Fruit fly (Drosophila melanogaster) whole organism, embryonic: Measurements from ENCODE around the gene CG31010.

ENCODE experiments used
- CG12104 ChIP-seq: fragments of 200-800 bp; sonication (Bioruptor generic); optimal IDR thresholded peaks from 3 replicates; lab custom pipeline; 2016; ENCODE audit warnings: missing biosample characterization, missing genetic modification characterization
- CG14667 ChIP-seq: fragments of 200-800 bp; sonication (Bioruptor generic); IDR thresholded peaks from 2 replicates; pipeline ENCODE4 v1.3.6; 2022; ENCODE audit warnings: missing biosample characterization, missing genetic modification characterization
- CG15011 ChIP-seq: fragments of 200-800 bp; sonication (Bioruptor generic); optimal IDR thresholded peaks from 3 replicates; lab custom pipeline; 2018; ENCODE audit warnings: missing biosample characterization, mild to moderate bottlenecking, missing genetic modification characterization
- CG15269 ChIP-seq: fragments of 200-800 bp; sonication (Bioruptor generic); optimal IDR thresholded peaks from 2 replicates; lab custom pipeline; 2018; ENCODE audit warnings: missing biosample characterization, mild to moderate bottlenecking, missing genetic modification characterization, moderate library complexity
- CG17359 ChIP-seq: fragments of 200-800 bp; sonication (Bioruptor generic); optimal IDR thresholded peaks from 3 replicates; lab custom pipeline; 2018; ENCODE audit warnings: missing biosample characterization, mild to moderate bottlenecking, missing genetic modification characterization, moderate library complexity
- CG17829 ChIP-seq: fragments of 200-800 bp; optimal IDR thresholded peaks from 2 replicates; lab custom pipeline; 2019; ENCODE audit warnings: missing biosample characterization, mild to moderate bottlenecking, missing genetic modification characterization, moderate library complexity
- CG2199 ChIP-seq: fragments of 200-800 bp; sonication (Bioruptor generic); IDR thresholded peaks from 3 replicates; pipeline ENCODE4 v1.3.6; 2022; ENCODE audit warnings: missing biosample characterization, missing genetic modification characterization
- CG3065 ChIP-seq: fragments of 200-800 bp; sonication (Bioruptor generic); optimal IDR thresholded peaks from 2 replicates; lab custom pipeline; 2016; ENCODE audit warnings: missing biosample characterization, missing genetic modification characterization
- CG4730 ChIP-seq: fragments of 200-800 bp; sonication (Bioruptor generic); IDR thresholded peaks from 2 replicates; pipeline ENCODE4 v1.3.6; 2022; ENCODE audit warnings: missing biosample characterization, missing genetic modification characterization
- CG8359 ChIP-seq: fragments of 200-800 bp; sonication (Bioruptor generic); optimal IDR thresholded peaks from 2 replicates; lab custom pipeline; 2017; ENCODE audit warnings: missing biosample characterization, mild to moderate bottlenecking, missing genetic modification characterization, borderline replicate concordance
- CG9609 ChIP-seq: fragments of 200-800 bp; sonication (Bioruptor generic); optimal IDR thresholded peaks from 3 replicates; lab custom pipeline; 2016; ENCODE audit warnings: missing biosample characterization, missing genetic modification characterization
- CHES-1-like ChIP-seq: fragments of 200-800 bp; sonication (Bioruptor generic); optimal IDR thresholded peaks from 2 replicates; lab custom pipeline; 2016; ENCODE audit warnings: missing biosample characterization, missing genetic modification characterization
- D19A ChIP-seq: fragments of 200-800 bp; optimal IDR thresholded peaks from 3 replicates; lab custom pipeline; 2019; ENCODE audit warnings: missing biosample characterization, mild to moderate bottlenecking, missing genetic modification characterization, moderate library complexity
- Dad ChIP-seq: fragments of 200-800 bp; sonication (Bioruptor generic); optimal IDR thresholded peaks from 3 replicates; lab custom pipeline; 2016; ENCODE audit warnings: missing biosample characterization, missing genetic modification characterization
- Dbx ChIP-seq: fragments of 200-800 bp; sonication (Bioruptor generic); IDR thresholded peaks from 3 replicates; pipeline ENCODE4 v1.3.6; 2022; ENCODE audit warnings: missing biosample characterization, missing genetic modification characterization
- Elba2 ChIP-seq: fragments of 200-800 bp; sonication (Bioruptor generic); optimal IDR thresholded peaks from 3 replicates; lab custom pipeline; 2016; ENCODE audit warnings: missing biosample characterization, missing genetic modification characterization
- GATAe ChIP-seq: fragments of 200-800 bp; sonication (Bioruptor generic); conservative IDR thresholded peaks from 2 replicates; pipeline ENCODE4 v1.3.6; 2022; ENCODE audit warnings: missing biosample characterization, missing genetic modification characterization
- HLH4C ChIP-seq: fragments of 200-800 bp; sonication (Bioruptor generic); IDR thresholded peaks from 3 replicates; pipeline ENCODE4 v1.3.6; 2022; ENCODE audit warnings: missing biosample characterization, missing genetic modification characterization; ENCODE audit not compliant: partially characterized antibody
- Hand ChIP-seq: fragments of 200-800 bp; sonication (Bioruptor generic); optimal IDR thresholded peaks from 2 replicates; lab custom pipeline; 2017; ENCODE audit warnings: mild to moderate bottlenecking, missing biosample characterization, missing genetic modification reagents, missing genetic modification characterization
- Kr ChIP-seq: fragments of 200-800 bp; sonication (Bioruptor generic); optimal IDR thresholded peaks from 2 replicates; lab custom pipeline; 2017; ENCODE audit warnings: missing biosample characterization, mild to moderate bottlenecking, missing genetic modification characterization
- Mad ChIP-seq: fragments of 200-800 bp; sonication (Bioruptor generic); optimal IDR thresholded peaks from 2 replicates; lab custom pipeline; 2016; ENCODE audit warnings: missing biosample characterization, missing genetic modification characterization
- Nf-YB ChIP-seq: fragments of 200-800 bp; sonication (Bioruptor generic); optimal IDR thresholded peaks from 3 replicates; lab custom pipeline; 2019; ENCODE audit warnings: missing biosample characterization, mild to moderate bottlenecking, missing genetic modification characterization, moderate library complexity
- PHDP ChIP-seq: fragments of 200-800 bp; sonication (Bioruptor generic); optimal IDR thresholded peaks from 3 replicates; lab custom pipeline; 2018; ENCODE audit warnings: missing biosample characterization, mild to moderate bottlenecking, missing genetic modification characterization, moderate library complexity
- Pdp1 ChIP-seq, 2 experiments: fragments of 200-800 bp; sonication (Bioruptor generic); optimal IDR thresholded peaks; 3 replicates each; lab custom pipeline; 2016; ENCODE audit warnings: missing biosample characterization in 2 of 2, missing genetic modification characterization in 2 of 2, mild to moderate bottlenecking in 1 of 2, moderate library complexity in 1 of 2
- Rfx ChIP-seq: fragments of 200-800 bp; sonication (Bioruptor generic); IDR thresholded peaks from 2 replicates; pipeline ENCODE4 v1.3.6; 2022; ENCODE audit warnings: missing biosample characterization, missing genetic modification characterization
- Rx ChIP-seq: fragments of 200-800 bp; sonication (Bioruptor generic); IDR thresholded peaks from 2 replicates; pipeline ENCODE4 v1.3.6; 2022; ENCODE audit warnings: missing biosample characterization, missing genetic modification characterization
- Sox102F ChIP-seq: fragments of 200-800 bp; sonication (Bioruptor generic); optimal IDR thresholded peaks from 2 replicates; lab custom pipeline; 2018; ENCODE audit warnings: missing biosample characterization, mild to moderate bottlenecking, missing genetic modification characterization, moderate library complexity
- Xrp1 ChIP-seq: fragments of 200-800 bp; sonication (Bioruptor generic); IDR thresholded peaks from 2 replicates; pipeline ENCODE4 v1.3.6; 2022; ENCODE audit warnings: missing biosample characterization, missing genetic modification characterization
- ab ChIP-seq: fragments of 200-800 bp; sonication (Bioruptor generic); optimal IDR thresholded peaks from 2 replicates; lab custom pipeline; 2016; ENCODE audit warnings: missing biosample characterization, missing genetic modification characterization
- ara ChIP-seq: fragments of 200-800 bp; sonication (Bioruptor generic); IDR thresholded peaks from 2 replicates; pipeline ENCODE4 v1.3.6; 2022; ENCODE audit warnings: missing biosample characterization, missing genetic modification characterization
- bcd ChIP-seq: fragments of 200-800 bp; sonication (Bioruptor generic); optimal IDR thresholded peaks from 2 replicates; lab custom pipeline; 2017; ENCODE audit warnings: missing biosample characterization, mild to moderate bottlenecking, missing genetic modification characterization
- cwo ChIP-seq: fragments of 200-800 bp; sonication (Bioruptor generic); optimal IDR thresholded peaks from 3 replicates; lab custom pipeline; 2017; ENCODE audit warnings: missing biosample characterization, missing genetic modification characterization, mild to moderate bottlenecking, moderate library complexity, missing genetic modification reagents
- dati ChIP-seq: fragments of 200-800 bp; sonication (Bioruptor generic); IDR thresholded peaks from 2 replicates; pipeline ENCODE4 v1.3.6; 2022; ENCODE audit warnings: missing biosample characterization, missing genetic modification characterization
- dm ChIP-seq: fragments of 200-800 bp; sonication (Bioruptor generic); optimal IDR thresholded peaks from 3 replicates; lab custom pipeline; 2016; ENCODE audit warnings: missing biosample characterization, missing genetic modification characterization
- dmrt99B ChIP-seq: fragments of 200-800 bp; sonication (Bioruptor generic); optimal IDR thresholded peaks from 2 replicates; lab custom pipeline; 2018; ENCODE audit warnings: missing biosample characterization, mild to moderate bottlenecking, missing genetic modification characterization, moderate library complexity
- gce ChIP-seq: fragments of 200-800 bp; sonication (Bioruptor generic); IDR thresholded peaks from 3 replicates; pipeline ENCODE4 v1.3.6; 2022; ENCODE audit warnings: missing biosample characterization, missing genetic modification characterization
- gcm ChIP-seq: fragments of 200-800 bp; sonication (Bioruptor generic); optimal IDR thresholded peaks from 2 replicates; lab custom pipeline; 2019; ENCODE audit warnings: missing biosample characterization, mild to moderate bottlenecking, missing genetic modification characterization, moderate library complexity
- ham ChIP-seq: fragments of 200-800 bp; sonication (Bioruptor generic); IDR thresholded peaks from 2 replicates; pipeline ENCODE4 v1.3.6; 2022; ENCODE audit warnings: missing biosample characterization, missing genetic modification characterization
- lbe ChIP-seq: fragments of 200-800 bp; sonication (Bioruptor generic); optimal IDR thresholded peaks from 2 replicates; lab custom pipeline; 2016; ENCODE audit warnings: missing biosample characterization, mild to moderate bottlenecking, missing genetic modification characterization
- lola ChIP-seq, 3 experiments: fragments of >200 bp in 2 of 3; fragments of 200-800 bp in 1 of 3; sonication (Bioruptor generic) in 1 of 3; optimal IDR thresholded peaks; 2 replicates each; lab custom pipeline; 2017 to 2019; ENCODE audit warnings: missing biosample characterization in 3 of 3, missing genetic modification characterization in 3 of 3, mild to moderate bottlenecking in 1 of 3, moderate library complexity in 1 of 3
- nom ChIP-seq: fragments of 200-800 bp; sonication (Bioruptor generic); optimal IDR thresholded peaks from 2 replicates; lab custom pipeline; 2017; ENCODE audit warnings: missing biosample characterization, missing genetic modification characterization, mild to moderate bottlenecking, moderate library complexity, missing genetic modification reagents
- p53 ChIP-seq: fragments of 200-800 bp; sonication (Bioruptor generic); optimal IDR thresholded peaks from 2 replicates; lab custom pipeline; 2016; ENCODE audit warnings: missing biosample characterization, missing genetic modification characterization
- pnt ChIP-seq: fragments of 200-800 bp; sonication (Bioruptor generic); optimal IDR thresholded peaks from 3 replicates; lab custom pipeline; 2016; ENCODE audit warnings: missing biosample characterization, missing genetic modification characterization
- prd ChIP-seq, 3 experiments: fragments of >200 bp in 2 of 3; fragments of 200-800 bp in 1 of 3; sonication (Bioruptor generic) in 1 of 3; optimal IDR thresholded peaks in 2 of 3; IDR thresholded peaks in 1 of 3; 2 replicates in 2 of 3; 3 replicates in 1 of 3; pipeline versions ENCODE4 v1.3.6 to Lab custom; 2017 to 2022; ENCODE audit warnings: missing biosample characterization in 1 of 3, missing genetic modification characterization in 1 of 3
- pros ChIP-seq: fragments of 200-800 bp; sonication (Bioruptor generic); optimal IDR thresholded peaks from 3 replicates; lab custom pipeline; 2019; ENCODE audit warnings: missing biosample characterization, mild to moderate bottlenecking, missing genetic modification characterization, moderate library complexity
- pzg ChIP-seq: fragments of 200-800 bp; sonication (Bioruptor generic); optimal IDR thresholded peaks from 3 replicates; lab custom pipeline; 2018; ENCODE audit warnings: missing biosample characterization, mild to moderate bottlenecking, missing genetic modification characterization, moderate library complexity
- shn ChIP-seq: fragments of 200-800 bp; sonication (Bioruptor generic); optimal IDR thresholded peaks from 3 replicates; lab custom pipeline; 2016; ENCODE audit warnings: missing biosample characterization, missing genetic modification characterization
- slbo ChIP-seq: fragments of 200-800 bp; sonication (Bioruptor generic); IDR thresholded peaks from 2 replicates; pipeline ENCODE4 v1.3.6; 2022; ENCODE audit warnings: missing biosample characterization, missing genetic modification characterization
- trem ChIP-seq: fragments of 200-800 bp; optimal IDR thresholded peaks from 3 replicates; lab custom pipeline; 2019; ENCODE audit warnings: missing biosample characterization, mild to moderate bottlenecking, missing genetic modification characterization, moderate library complexity
- unpg ChIP-seq: fragments of 200-800 bp; sonication (Bioruptor generic); optimal IDR thresholded peaks from 3 replicates; lab custom pipeline; 2018; ENCODE audit warnings: missing biosample characterization, mild to moderate bottlenecking, missing genetic modification characterization, moderate library complexity

The CG31010 gene

DNA sequence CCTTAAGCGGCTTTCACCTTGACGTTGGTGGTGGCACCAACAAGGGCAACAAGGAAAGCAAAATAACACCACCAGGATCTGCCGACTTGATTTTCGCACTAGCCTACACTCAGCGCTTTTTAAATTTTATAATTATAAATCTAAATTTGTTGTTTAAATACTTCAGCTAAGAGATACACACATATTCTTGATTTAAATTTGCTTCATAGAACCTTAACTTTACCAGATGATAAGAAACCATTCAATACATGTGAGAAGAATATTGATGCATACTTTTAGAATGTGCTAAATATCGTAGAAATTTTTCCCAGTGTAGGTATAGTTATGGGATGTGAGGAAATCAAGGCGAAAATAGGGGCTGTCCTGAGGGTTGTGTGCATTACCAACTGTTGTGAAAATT lies 27.2 kb upstream of the CG31010 start (continued):
- TF ChIP-seq shn (GFP tag; lab: Kevin White, UChicago): no peak
- TF ChIP-seq Nf-YB: peak; percentile 4
- TF ChIP-seq prd (optimal IDR thresholded peaks at IDR 0.05; lab: Kevin White, UChicago): no peak
- no peak for TF ChIP-seq prd (GFP tag; IDR thresholded peaks at IDR 0.05; lab: Robert Waterston, UW)
- no peak for TF ChIP-seq Mad (GFP tag; lab: Kevin White, UChicago)
- no peak for TF ChIP-seq cwo (GFP tag; lab: Kevin White, UChicago)
- no peak for TF ChIP-seq Pdp1 (GFP tag; optimal IDR thresholded peaks at IDR 0.05; lab: Kevin White, UChicago)
- TF ChIP-seq Elba2 (GFP tag; lab: Kevin White, UChicago): no peak
- no peak for TF ChIP-seq GATAe (GFP tag; lab: Robert Waterston, UW)
- peak; percentile 64 for TF ChIP-seq gcm (GFP tag; lab: Kevin White, UChicago)
- TF ChIP-seq dati (GFP tag; lab: Robert Waterston, UW): no peak
- peak in 1 of 3 experiments; percentile 66 for TF ChIP-seq lola (GFP tag; optimal IDR thresholded peaks at IDR 0.05; lab: Kevin White, UChicago)
- TF ChIP-seq Hand (GFP tag; lab: Kevin White, UChicago): no peak
- peak; percentile 33 for TF ChIP-seq CG17829 (tag; lab: Kevin White, UChicago)
- no peak for TF ChIP-seq ham (GFP tag; lab: Robert Waterston, UW)
- no peak for TF ChIP-seq nom (GFP tag; lab: Kevin White, UChicago)
- peak; percentile 9 for TF ChIP-seq Sox102F (GFP tag; lab: Kevin White, UChicago)
- no peak for TF ChIP-seq CG14667
- TF ChIP-seq CG12104 (GFP tag; lab: Kevin White, UChicago): no peak
- no peak for TF ChIP-seq gce (GFP tag; lab: Robert Waterston, UW)
- no peak for TF ChIP-seq CG8359 (GFP tag; lab: Kevin White, UChicago)
- TF ChIP-seq Rfx (GFP tag; lab: Robert Waterston, UW): no peak
- no peak for TF ChIP-seq HLH4C (GFP tag; lab: Robert Waterston, UW)
- peak; percentile 38 for TF ChIP-seq unpg (GFP tag; lab: Kevin White, UChicago)
- no peak for TF ChIP-seq pnt
- TF ChIP-seq Xrp1 (GFP tag; lab: Robert Waterston, UW): peak; percentile 61; the same call in 1 of the 2 replicates
- no peak for TF ChIP-seq pzg (GFP tag; lab: Kevin White, UChicago)
- no peak for TF ChIP-seq CG15011 (GFP tag; lab: Kevin White, UChicago)
- peak; percentile 43 for TF ChIP-seq trem (tag; lab: Kevin White, UChicago)
- TF ChIP-seq CG4730 (GFP tag; lab: Robert Waterston, UW): no peak
- TF ChIP-seq PHDP (tag; lab: Kevin White, UChicago): no peak
- TF ChIP-seq CG3065 (GFP tag; lab: Kevin White, UChicago): no peak
- no peak for TF ChIP-seq CHES-1-like (GFP tag; lab: Kevin White, UChicago)
- TF ChIP-seq ab: no peak
- TF ChIP-seq CG17359 (tag; lab: Kevin White, UChicago): peak; percentile 30
- peak; percentile 26 for TF ChIP-seq dmrt99B (tag; lab: Kevin White, UChicago)
- no peak for TF ChIP-seq bcd (GFP tag; lab: Kevin White, UChicago)
- TF ChIP-seq p53 (GFP tag; lab: Kevin White, UChicago): no peak
- TF ChIP-seq dm: no peak
- peak; percentile 24; the same call in 1 of the 2 replicates for TF ChIP-seq ara (GFP tag; lab: Robert Waterston, UW)
- TF ChIP-seq Rx (GFP tag; lab: Robert Waterston, UW): no peak
- TF ChIP-seq lbe (GFP tag; lab: Kevin White, UChicago): no peak
- no peak for TF ChIP-seq slbo (GFP tag; lab: Robert Waterston, UW)
- TF ChIP-seq CG2199: no peak
- no peak for TF ChIP-seq Dbx (GFP tag; lab: Robert Waterston, UW)
- TF ChIP-seq Kr: no peak
- no peak for TF ChIP-seq CG9609 (GFP tag; lab: Kevin White, UChicago)
- no peak for TF ChIP-seq Dad (GFP tag; lab: Kevin White, UChicago)
- peak; percentile 37 for TF ChIP-seq D19A
- TF ChIP-seq pros (GFP tag; lab: Kevin White, UChicago): peak; percentile 90
- no peak for TF ChIP-seq CG15269 (tag; lab: Kevin White, UChicago)
